Worm (Caenorhabditis elegans) whole organism, late embryonic: Measurements from ENCODE around the gene grl-10.

ENCODE experiments used
- C38D4.7 ChIP-seq: fragments of 200-800 bp; sonication (Bioruptor generic); optimal IDR thresholded peaks from 2 replicates; lab custom pipeline; 2018; ENCODE audit warnings: mild to moderate bottlenecking, missing genetic modification characterization, moderate library complexity, missing compliant biosample characterization
- T23F11.4 ChIP-seq: fragments of 200-800 bp; sonication (Bioruptor generic); optimal IDR thresholded peaks from 2 replicates; lab custom pipeline; 2018; ENCODE audit warnings: mild to moderate bottlenecking, missing genetic modification characterization, missing compliant biosample characterization
- sox-4 ChIP-seq: sonication (generic microtip); optimal IDR thresholded peaks from 2 replicates; lab custom pipeline; 2017; ENCODE audit warnings: mild to moderate bottlenecking, missing genetic modification characterization, inconsistent platforms, missing compliant biosample characterization

DNA sequence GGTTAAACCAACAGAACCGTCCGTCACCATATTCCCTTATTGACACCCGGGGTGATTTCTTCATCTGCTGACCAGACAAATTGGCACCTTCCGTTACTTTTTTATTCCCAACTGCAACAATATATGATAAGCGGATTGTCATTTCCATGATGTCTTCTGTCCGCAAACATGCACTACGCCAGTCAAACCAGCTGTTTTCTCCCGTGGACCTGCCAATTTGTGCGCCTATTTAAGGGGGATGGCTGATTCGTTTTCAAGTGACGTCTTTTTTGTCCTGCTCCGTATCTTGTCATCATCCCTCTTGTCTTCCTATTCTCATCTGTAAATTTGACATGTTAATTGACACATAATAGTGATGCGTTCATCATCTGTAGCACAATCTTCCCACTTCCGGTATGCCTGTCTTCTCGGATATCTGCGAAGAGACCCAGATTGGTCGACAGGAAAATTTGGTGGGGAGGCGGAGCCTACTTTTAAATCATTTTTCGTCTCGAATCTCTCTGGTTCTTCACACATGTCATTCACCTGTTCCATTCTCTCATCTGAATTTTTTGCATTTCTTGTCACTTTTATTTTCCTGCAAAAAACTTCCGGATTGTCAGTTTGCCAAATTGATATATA is 26.2 kb upstream of the grl-10 start:
- TF ChIP-seq C38D4.7 (GFP tag; lab: Kevin White, UChicago) = no peak
- no peak for TF ChIP-seq sox-4 (tag; lab: Kevin White, UChicago)
- TF ChIP-seq T23F11.4 (GFP tag; lab: Kevin White, UChicago) = no peak
